Fruit fly (Drosophila melanogaster) whole organism: ENCODE measurements around the gene CG8543.
"Not testable (repeated sequence)": the region's sequence is repeated elsewhere in the genome, so short reads cannot be mapped to it uniquely, and the experiment has no call there.

Experiments used
- CG8478 ChIP-seq: fragments of >200 bp; optimal IDR thresholded peaks from 2 replicates; lab custom pipeline; 2018; ENCODE audit warnings: inconsistent platforms
- Dll ChIP-seq: fragments of >200 bp; optimal IDR thresholded peaks from 2 replicates; lab custom pipeline; 2017
- EcR ChIP-seq, 2 experiments: fragments of >200 bp; optimal IDR thresholded peaks; 2 replicates each; lab custom pipeline; 2017; ENCODE audit warnings: missing biosample characterization in 2 of 2, missing genetic modification characterization in 2 of 2, missing genetic modification reagents in 2 of 2
- pan ChIP-seq: fragments of >200 bp; optimal IDR thresholded peaks from 2 replicates; lab custom pipeline; 2017
- psq ChIP-seq: fragments of >200 bp; optimal IDR thresholded peaks from 2 replicates; lab custom pipeline; 2017
- usp ChIP-seq: fragments of >200 bp; optimal IDR thresholded peaks from 2 replicates; lab custom pipeline; 2017; ENCODE audit warnings: missing biosample characterization, missing genetic modification characterization, mixed read lengths

CG8543 gene

dm6 chr3L:7470202-7470601 lies at the start of gene CG8543:
TSS of gene CG8543 (minus strand) at chr3L:7470302.
- TF ChIP-seq psq (no peak), usp (GFP tag; lab: Kevin White, UChicago) (no peak), CG8478 (lab: Kevin White, UChicago) (no peak), Dll (lab: Kevin White, UChicago) (no peak), EcR (GFP tag; optimal IDR thresholded peaks at IDR 0.05; lab: Kevin White, UChicago) (no peak), pan (no peak)

- TF ChIP-seq Dll (lab: Kevin White, UChicago) = no peak
- no peak for TF ChIP-seq psq
- TF ChIP-seq CG8478 (lab: Kevin White, UChicago) = no peak
- TF ChIP-seq usp (GFP tag; lab: Kevin White, UChicago) = no peak
- no peak for TF ChIP-seq pan
These were observed 49.1 kb upstream of the CG8543 start for dm6 chr3L:7519219-7519618.

- no peak for TF ChIP-seq Dll (lab: Kevin White, UChicago)
- no peak for TF ChIP-seq psq
- no peak for TF ChIP-seq CG8478 (lab: Kevin White, UChicago)
These were observed 48.4 kb upstream of the CG8543 start, which contains the start of gene ltl for dm6 chr3L:7518351-7519102. TSS of gene ltl (plus strand) at chr3L:7518997.

dm6 chr3L:7510414-7511384 lies 40.6 kb upstream of the CG8543 start, which contains the start of gene CG7546:
TSS of gene CG7546 (plus strand) at chr3L:7510986.
- no peak for TF ChIP-seq CG8478 (lab: Kevin White, UChicago)
- TF ChIP-seq EcR (GFP tag; optimal IDR thresholded peaks at IDR 0.05; lab: Kevin White, UChicago) = no peak
- TF ChIP-seq Dll (lab: Kevin White, UChicago) = no peak
- no peak for TF ChIP-seq psq
- no peak for TF ChIP-seq usp (GFP tag; lab: Kevin White, UChicago)
- no peak for TF ChIP-seq pan

- TF ChIP-seq CG8478 (lab: Kevin White, UChicago) (no peak), usp (GFP tag; lab: Kevin White, UChicago) (no peak), pan (no peak), EcR (GFP tag; optimal IDR thresholded peaks at IDR 0.05; lab: Kevin White, UChicago) (no peak), psq (no peak), Dll (lab: Kevin White, UChicago) (no peak)
These were observed 36.0 kb upstream of the CG8543 start, which contains the start of gene CG7548 for dm6 chr3L:7506117-7506516. TSS of gene CG7548 (minus strand) at chr3L:7506217.

dm6 chr3L:7498731-7499130 lies 28.6 kb upstream of the CG8543 start, which contains the start of gene CG8539:
TSS of gene CG8539 (minus strand) at chr3L:7498831.
- TF ChIP-seq CG8478 (lab: Kevin White, UChicago); EcR (GFP tag; optimal IDR thresholded peaks at IDR 0.05; lab: Kevin White, UChicago); usp (GFP tag; lab: Kevin White, UChicago): not testable (repeated sequence)

- no peak for TF ChIP-seq psq
These were observed 26.0 kb upstream of the CG8543 start, which contains the start of gene Cyp4d8 for dm6 chr3L:7496097-7496496. TSS of gene Cyp4d8 (minus strand) at chr3L:7496197.

dm6 chr3L:7491564-7491963 lies 21.5 kb upstream of the CG8543 start, which contains the start of gene Cyp316a1:
TSS of gene Cyp316a1 (plus strand) at chr3L:7491864.
- TF ChIP-seq EcR (GFP tag; optimal IDR thresholded peaks at IDR 0.05; lab: Kevin White, UChicago) (no peak), psq (no peak), Dll (lab: Kevin White, UChicago) (no peak), pan (no peak), usp (GFP tag; lab: Kevin White, UChicago) (no peak), CG8478 (lab: Kevin White, UChicago) (no peak)

dm6 chr3L:7485667-7486066 lies 15.6 kb upstream of the CG8543 start, which contains the start of gene mthl6:
TSS of gene mthl6 (plus strand) at chr3L:7485967.
- TF ChIP-seq pan (no peak), EcR (GFP tag; optimal IDR thresholded peaks at IDR 0.05; lab: Kevin White, UChicago) (no peak), Dll (lab: Kevin White, UChicago) (no peak), usp (GFP tag; lab: Kevin White, UChicago) (no peak)

- no peak for TF ChIP-seq Dll (lab: Kevin White, UChicago)
- TF ChIP-seq psq = no peak
- TF ChIP-seq EcR (GFP tag; optimal IDR thresholded peaks at IDR 0.05; lab: Kevin White, UChicago) = no peak
- no peak for TF ChIP-seq CG8478 (lab: Kevin White, UChicago)
- TF ChIP-seq pan = no peak
- TF ChIP-seq usp (GFP tag; lab: Kevin White, UChicago) = no peak
These were observed 5.2 kb upstream of the CG8543 start, which contains the start of gene CG43292 for dm6 chr3L:7475270-7475669. TSS of gene CG43292 (plus strand) at chr3L:7475570.

- no peak for TF ChIP-seq EcR (GFP tag; optimal IDR thresholded peaks at IDR 0.05; lab: Kevin White, UChicago)
- no peak for TF ChIP-seq Dll (lab: Kevin White, UChicago)
- no peak for TF ChIP-seq CG8478 (lab: Kevin White, UChicago)
- TF ChIP-seq usp (GFP tag; lab: Kevin White, UChicago) = no peak
- TF ChIP-seq psq = no peak
- no peak for TF ChIP-seq pan
These were observed 1.2 kb upstream of the CG8543 start, which contains the start of gene CG8541 for dm6 chr3L:7471259-7471658. TSS of gene CG8541 (plus strand) at chr3L:7471559.

dm6 chr3L:7465209-7465608 lies 4.9 kb downstream of the CG8543 start, which contains the start of the genes CG42660, CG42661 and Tsp66A:
TSS of gene CG42660 (plus strand) at chr3L:7465509.
TSS of gene CG42661 (plus strand) at chr3L:7465509.
TSS of gene Tsp66A (plus strand) at chr3L:7465509.
- no peak for TF ChIP-seq usp (GFP tag; lab: Kevin White, UChicago)
